Fruit fly (Drosophila melanogaster): ENCODE results near the gene Gr64c.

DNA sequence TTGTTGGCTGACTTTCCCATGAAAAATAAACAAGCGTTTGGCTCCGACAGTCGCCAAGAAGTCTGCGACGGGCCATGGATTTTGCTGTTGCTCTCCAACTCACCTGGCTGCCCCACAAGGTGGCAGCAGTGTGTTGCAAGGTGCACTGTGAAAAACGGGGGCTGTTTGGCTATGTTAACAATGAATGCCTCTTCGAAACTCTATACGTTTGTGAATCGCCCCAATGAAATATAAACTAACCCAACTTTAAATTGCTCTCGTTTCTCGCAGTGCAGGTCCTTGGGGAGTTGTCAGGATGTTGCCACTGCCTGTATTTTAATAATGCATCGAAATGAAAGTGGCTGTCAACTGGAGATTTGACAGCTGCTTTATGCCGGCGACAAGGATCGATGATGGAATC lies 14.1 kb upstream of the Gr64c start:
- TF ChIP-seq Myc (optimal IDR thresholded peaks at IDR 0.05) = no peak
- TF ChIP-seq Sin3A (optimal IDR thresholded peaks at IDR 0.05) = no peak
- TF ChIP-seq psq (optimal IDR thresholded peaks at IDR 0.05) = no peak
- no peak for TF ChIP-seq insv (optimal IDR thresholded peaks at IDR 0.05)
- no peak for TF ChIP-seq h (optimal IDR thresholded peaks at IDR 0.05)
- TF ChIP-seq ttk (optimal IDR thresholded peaks at IDR 0.05) = no peak
